Fruit fly (Drosophila melanogaster) Kc167 (cell line): ENCODE data around the gene Sirt1.

Experiments used
- Myc ChIP-seq: fragments of >200 bp; optimal IDR thresholded peaks from 2 replicates; lab custom pipeline; 2017; ENCODE audit warnings: missing external identifiers
- Sin3A ChIP-seq: fragments of >200 bp; optimal IDR thresholded peaks from 2 replicates; lab custom pipeline; 2018; ENCODE audit warnings: missing external identifiers
- h ChIP-seq: fragments of >200 bp; optimal IDR thresholded peaks from 3 replicates; lab custom pipeline; 2018; ENCODE audit warnings: missing external identifiers
- insv ChIP-seq: fragments of >200 bp; optimal IDR thresholded peaks from 3 replicates; lab custom pipeline; 2018; ENCODE audit warnings: missing external identifiers
- psq ChIP-seq: fragments of >200 bp; optimal IDR thresholded peaks from 2 replicates; lab custom pipeline; 2017; ENCODE audit warnings: missing external identifiers
- ttk ChIP-seq: sonication (Bioruptor generic); optimal IDR thresholded peaks from 2 replicates; lab custom pipeline; 2017; ENCODE audit warnings: missing external identifiers

The Sirt1 gene

dm6 chr2L:13164994-13165801 lies at the start of gene Sirt1:
Gene Sirt1, plus strand, starts transcription at chr2L:13165564.
- TF ChIP-seq ttk (lab: Kevin White, UChicago) (no peak), insv (lab: Kevin White, UChicago) (no peak), Myc (lab: Kevin White, UChicago) (no peak), Sin3A (peak; percentile 36), h (no peak)

dm6 chr2L:13116738-13117137 lies 48.6 kb upstream of the Sirt1 start:
- TF ChIP-seq insv (lab: Kevin White, UChicago), result no peak
- TF ChIP-seq Sin3A, result no peak
- no peak for TF ChIP-seq ttk (lab: Kevin White, UChicago)
- no peak for TF ChIP-seq psq

- TF ChIP-seq insv (lab: Kevin White, UChicago) (no peak), psq (no peak), Sin3A (no peak), Myc (lab: Kevin White, UChicago) (no peak), ttk (lab: Kevin White, UChicago) (no peak), h (no peak)
Observed at dm6 chr2L:13119034-13119433, 46.3 kb upstream of the Sirt1 start, which contains the start of the genes CG44198 and CG43050. Gene CG44198, minus strand, starts transcription at chr2L:13119134. Gene CG43050, plus strand, starts transcription at chr2L:13119294.

dm6 chr2L:13122526-13122925 lies 42.8 kb upstream of the Sirt1 start:
- TF ChIP-seq psq (no peak), insv (lab: Kevin White, UChicago) (no peak), Sin3A (no peak)

dm6 chr2L:13130291-13130690 lies 35.1 kb upstream of the Sirt1 start, which contains the start of gene CG5122:
Gene CG5122, plus strand, starts transcription at chr2L:13130591.
- no peak for TF ChIP-seq Sin3A
- TF ChIP-seq h, result no peak
- TF ChIP-seq insv (lab: Kevin White, UChicago), result no peak
- TF ChIP-seq psq, result no peak
- no peak for TF ChIP-seq ttk (lab: Kevin White, UChicago)
- no peak for TF ChIP-seq Myc (lab: Kevin White, UChicago)

dm6 chr2L:13135929-13136328 lies 29.4 kb upstream of the Sirt1 start:
- TF ChIP-seq insv (lab: Kevin White, UChicago) (no peak), Myc (lab: Kevin White, UChicago) (no peak), psq (no peak), h (no peak)

dm6 chr2L:13140891-13141290 lies 24.5 kb upstream of the Sirt1 start:
- no peak for TF ChIP-seq insv (lab: Kevin White, UChicago)
- TF ChIP-seq ttk (lab: Kevin White, UChicago), result no peak
- TF ChIP-seq h, result no peak
- no peak for TF ChIP-seq Myc (lab: Kevin White, UChicago)
- TF ChIP-seq psq, result no peak
- no peak for TF ChIP-seq Sin3A

dm6 chr2L:13142803-13143202 lies 22.6 kb upstream of the Sirt1 start, which contains the start of gene CG9928:
Gene CG9928, minus strand, starts transcription at chr2L:13142903.
- TF ChIP-seq h (no peak), insv (lab: Kevin White, UChicago) (no peak), Myc (lab: Kevin White, UChicago) (no peak), psq (no peak), Sin3A (no peak), ttk (lab: Kevin White, UChicago) (no peak)

- no peak for TF ChIP-seq Myc (lab: Kevin White, UChicago)
- TF ChIP-seq Sin3A, result no peak
- no peak for TF ChIP-seq insv (lab: Kevin White, UChicago)
- no peak for TF ChIP-seq psq
- no peak for TF ChIP-seq h
- no peak for TF ChIP-seq ttk (lab: Kevin White, UChicago)
Observed at dm6 chr2L:13143522-13143921, 21.8 kb upstream of the Sirt1 start, which contains the start of gene CG16978. Gene CG16978, minus strand, starts transcription at chr2L:13143622.

- TF ChIP-seq h (no peak), Myc (lab: Kevin White, UChicago) (no peak), psq (no peak), Sin3A (no peak)
Observed at dm6 chr2L:13145035-13145683, 20.2 kb upstream of the Sirt1 start.

dm6 chr2L:13146254-13146653 lies 19.1 kb upstream of the Sirt1 start:
- no peak for TF ChIP-seq h
- no peak for TF ChIP-seq insv (lab: Kevin White, UChicago)
- no peak for TF ChIP-seq Myc (lab: Kevin White, UChicago)
- no peak for TF ChIP-seq Sin3A
- TF ChIP-seq ttk (lab: Kevin White, UChicago), result no peak
- TF ChIP-seq psq, result no peak

- TF ChIP-seq h (no peak), Myc (lab: Kevin White, UChicago) (no peak), ttk (lab: Kevin White, UChicago) (no peak), insv (lab: Kevin White, UChicago) (no peak), psq (no peak), Sin3A (no peak)
Observed at dm6 chr2L:13154313-13154712, 11.1 kb upstream of the Sirt1 start.

dm6 chr2L:13156349-13156748 lies 9.0 kb upstream of the Sirt1 start:
- no peak for TF ChIP-seq Sin3A
- no peak for TF ChIP-seq ttk (lab: Kevin White, UChicago)
- TF ChIP-seq h, result no peak
